Fruit fly (Drosophila melanogaster) whole organism, wandering third instar larva: ENCODE results near the gene unc-13-4A.

Source experiments
- Abd-B ChIP-seq: fragments of >200 bp; optimal IDR thresholded peaks from 2 replicates; lab custom pipeline; 2017; ENCODE audit warnings: missing biosample characterization, missing genetic modification characterization
- CG9705 ChIP-seq: fragments of 200-800 bp; sonication (Bioruptor generic); optimal IDR thresholded peaks from 2 replicates; lab custom pipeline; 2018; ENCODE audit warnings: missing biosample characterization, mild to moderate bottlenecking, missing genetic modification characterization
- CrebA ChIP-seq: fragments of 200-800 bp; sonication (Bioruptor generic); optimal IDR thresholded peaks from 2 replicates; lab custom pipeline; 2016; ENCODE audit warnings: missing biosample characterization, mild to moderate bottlenecking, missing genetic modification characterization, borderline replicate concordance
- Dfd ChIP-seq: fragments of >200 bp; optimal IDR thresholded peaks from 2 replicates; lab custom pipeline; 2017; ENCODE audit warnings: missing biosample characterization, missing genetic modification characterization
- Dif ChIP-seq: fragments of 200-275, 200-300 bp; sonication (Bioruptor generic); optimal IDR thresholded peaks from 2 replicates; lab custom pipeline; 2018; ENCODE audit warnings: missing biosample characterization, missing genetic modification characterization; ENCODE audit not compliant: partially characterized antibody
- Hr78 ChIP-seq: fragments of >200 bp; optimal IDR thresholded peaks from 2 replicates; lab custom pipeline; 2017; ENCODE audit warnings: missing biosample characterization, missing genetic modification characterization
- Hr83 ChIP-seq: fragments of 200-300 bp; sonication (Bioruptor generic); optimal IDR thresholded peaks from 2 replicates; lab custom pipeline; 2016; ENCODE audit warnings: missing biosample characterization, mild to moderate bottlenecking, missing genetic modification characterization, moderate library complexity; ENCODE audit not compliant: poor library complexity, severe bottlenecking
- Myc ChIP-seq: fragments of >200 bp; optimal IDR thresholded peaks from 2 replicates; lab custom pipeline; 2017
- N ChIP-seq: fragments of >200 bp; optimal IDR thresholded peaks from 2 replicates; lab custom pipeline; 2018; ENCODE audit warnings: missing biosample characterization, missing external identifiers, missing genetic modification characterization
- Rel ChIP-seq, 2 experiments: fragments of 200-800 bp; sonication (Bioruptor generic) in 1 of 2; optimal IDR thresholded peaks; 2 replicates in 1 of 2; 3 replicates in 1 of 2; lab custom pipeline; 2016 to 2019; ENCODE audit warnings: mild to moderate bottlenecking in 2 of 2, missing biosample characterization in 2 of 2, missing genetic modification characterization in 2 of 2, moderate library complexity in 1 of 2
- Sp1 ChIP-seq: fragments of 200-800 bp; sonication (Bioruptor generic); optimal IDR thresholded peaks from 3 replicates; lab custom pipeline; 2019; ENCODE audit warnings: missing biosample characterization, mild to moderate bottlenecking, missing genetic modification characterization, moderate library complexity
- Vsx2 ChIP-seq: fragments of 200-300, 225-300 bp; sonication (Bioruptor generic); optimal IDR thresholded peaks from 2 replicates; lab custom pipeline; 2018; ENCODE audit warnings: missing biosample characterization, missing genetic modification characterization; ENCODE audit not compliant: partially characterized antibody
- br ChIP-seq: fragments of 200-800 bp; sonication (Bioruptor generic); optimal IDR thresholded peaks from 2 replicates; lab custom pipeline; 2016; ENCODE audit warnings: missing biosample characterization, missing genetic modification characterization
- brk ChIP-seq: fragments of 200-800 bp; sonication (Bioruptor generic); optimal IDR thresholded peaks from 2 replicates; lab custom pipeline; 2016; ENCODE audit warnings: missing biosample characterization, mild to moderate bottlenecking, missing genetic modification characterization
- dl ChIP-seq, 2 experiments: fragments of 175-275, 200-275 bp in 1 of 2; fragments of 200-275 bp in 1 of 2; sonication (Bioruptor generic); optimal IDR thresholded peaks; lab custom pipeline; 2018; ENCODE audit warnings: mild to moderate bottlenecking in 2 of 2, missing biosample characterization in 2 of 2, missing genetic modification characterization in 2 of 2, moderate library complexity in 2 of 2; ENCODE audit not compliant: partially characterized antibody in 2 of 2, insufficient read depth in 1 of 2
- dsf ChIP-seq: sonication (Bioruptor generic); optimal IDR thresholded peaks from 2 replicates; lab custom pipeline; 2016; ENCODE audit warnings: missing biosample characterization, missing genetic modification characterization, borderline replicate concordance
- ey ChIP-seq: fragments of 200-800 bp; sonication (Bioruptor generic); optimal IDR thresholded peaks from 2 replicates; lab custom pipeline; 2016; ENCODE audit warnings: missing biosample characterization, missing genetic modification characterization
- foxo ChIP-seq, 2 experiments: fragments of 200-800 bp; sonication (Bioruptor generic); optimal IDR thresholded peaks; 2 replicates in 1 of 2; 3 replicates in 1 of 2; lab custom pipeline; 2016 to 2017; ENCODE audit warnings: missing biosample characterization in 2 of 2, missing genetic modification characterization in 2 of 2
- fru ChIP-seq: fragments of 200-800 bp; sonication (Bioruptor generic); optimal IDR thresholded peaks from 3 replicates; lab custom pipeline; 2016; ENCODE audit warnings: missing biosample characterization, mild to moderate bottlenecking, missing genetic modification characterization
- h ChIP-seq: fragments of 200-800 bp; sonication (Bioruptor generic); optimal IDR thresholded peaks from 3 replicates; lab custom pipeline; 2016; ENCODE audit warnings: missing biosample characterization, mild to moderate bottlenecking, missing genetic modification characterization
- jim ChIP-seq: fragments of 175-275, 200-325 bp; sonication (Bioruptor generic); optimal IDR thresholded peaks from 2 replicates; lab custom pipeline; 2016; ENCODE audit warnings: missing biosample characterization, mild to moderate bottlenecking, missing genetic modification characterization
- pan ChIP-seq: fragments of >200 bp; optimal IDR thresholded peaks from 2 replicates; lab custom pipeline; 2017
- psq ChIP-seq: fragments of 200-800 bp; sonication (Bioruptor generic); optimal IDR thresholded peaks from 3 replicates; lab custom pipeline; 2017; ENCODE audit warnings: missing biosample characterization, mild to moderate bottlenecking, missing genetic modification characterization, moderate library complexity
- rgr ChIP-seq: fragments of 200-800 bp; sonication (Bioruptor generic); optimal IDR thresholded peaks from 3 replicates; lab custom pipeline; 2016; ENCODE audit warnings: missing biosample characterization, mild to moderate bottlenecking, missing genetic modification characterization
- sage ChIP-seq: fragments of 200-800 bp; sonication (Bioruptor generic); optimal IDR thresholded peaks from 2 replicates; lab custom pipeline; 2016; ENCODE audit warnings: missing biosample characterization, mild to moderate bottlenecking, missing genetic modification characterization
- sv ChIP-seq: fragments of 200-800 bp; sonication (Bioruptor generic); optimal IDR thresholded peaks from 3 replicates; lab custom pipeline; 2016; ENCODE audit warnings: missing biosample characterization, missing genetic modification characterization
- tai ChIP-seq: sonication (Bioruptor generic); optimal IDR thresholded peaks from 2 replicates; lab custom pipeline; 2016; ENCODE audit warnings: missing biosample characterization, missing genetic modification characterization
- usp ChIP-seq: fragments of >200 bp; optimal IDR thresholded peaks from 2 replicates; lab custom pipeline; 2017; ENCODE audit warnings: missing biosample characterization, missing genetic modification characterization
- woc ChIP-seq: sonication (Bioruptor generic); optimal IDR thresholded peaks from 2 replicates; lab custom pipeline; 2016; ENCODE audit warnings: missing biosample characterization, mild to moderate bottlenecking, missing genetic modification characterization

unc-13-4A gene

DNA sequence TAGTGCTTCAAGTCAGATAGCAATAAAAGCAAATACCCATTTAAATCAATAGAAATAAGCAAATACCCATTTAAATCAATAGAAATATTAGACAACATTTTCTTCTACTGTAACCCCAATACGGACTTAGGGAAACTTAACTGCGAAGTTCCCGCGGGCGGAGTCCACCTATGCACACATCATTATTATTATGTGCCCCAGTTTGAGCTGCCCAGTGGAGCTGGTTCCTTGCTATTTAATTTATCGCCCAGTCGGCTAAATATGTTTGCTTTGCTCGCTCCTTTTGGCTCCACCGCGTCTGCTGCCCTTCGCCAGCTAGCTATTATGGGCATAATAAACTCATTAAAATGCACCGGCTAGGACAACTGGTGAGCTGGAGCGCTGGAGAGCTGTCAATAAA lies 12.0 kb downstream of the unc-13-4A start:
- TF ChIP-seq fru: no peak
- TF ChIP-seq Sp1 (GFP tag; lab: Kevin White, UChicago): no peak
- no peak for TF ChIP-seq sv (GFP tag; lab: Kevin White, UChicago)
- no peak for TF ChIP-seq Hr83 (GFP tag; lab: Kevin White, UChicago)
- no peak for TF ChIP-seq sage (GFP tag; lab: Kevin White, UChicago)
- no peak for TF ChIP-seq Abd-B (GFP tag; lab: Kevin White, UChicago)
- TF ChIP-seq jim (GFP tag; lab: Kevin White, UChicago): no peak
- no peak for TF ChIP-seq Dif
- TF ChIP-seq dsf (GFP tag; lab: Kevin White, UChicago): no peak
- TF ChIP-seq Myc (lab: Kevin White, UChicago): no peak
- no peak for TF ChIP-seq br (GFP tag; lab: Kevin White, UChicago)
- no peak for TF ChIP-seq Hr78 (GFP tag; lab: Kevin White, UChicago)
- TF ChIP-seq ey (GFP tag; lab: Kevin White, UChicago): no peak

DNA sequence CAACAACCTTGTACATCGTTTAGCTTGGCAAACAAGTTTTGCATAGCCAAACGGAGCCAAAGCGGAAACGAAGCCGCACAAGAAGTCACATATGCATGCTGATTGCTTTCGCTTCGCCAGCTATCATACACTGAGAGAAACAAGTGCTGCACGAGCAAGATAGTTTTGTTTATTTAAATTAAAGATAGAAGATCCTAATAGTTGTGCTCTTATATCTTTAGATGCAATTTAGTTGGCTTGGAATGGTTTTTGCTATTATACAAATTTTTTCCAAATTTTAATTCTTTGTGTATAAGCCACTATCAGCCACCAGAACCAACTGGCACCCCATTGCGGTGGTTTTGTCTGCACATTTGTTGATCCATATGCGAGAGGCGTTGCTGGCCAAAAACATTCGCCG lies 29.2 kb downstream of the unc-13-4A start:
- TF ChIP-seq brk (no peak), pan (lab: Kevin White, UChicago) (no peak), Rel (GFP tag; optimal IDR thresholded peaks at IDR 0.05; lab: Kevin White, UChicago) (no peak), Rel (tag; optimal IDR thresholded peaks at IDR 0.05; lab: Kevin White, UChicago) (no peak), psq (no peak), fru (no peak), tai (no peak), Hr83 (GFP tag; lab: Kevin White, UChicago) (no peak), sv (GFP tag; lab: Kevin White, UChicago) (no peak), jim (GFP tag; lab: Kevin White, UChicago) (no peak), ey (GFP tag; lab: Kevin White, UChicago) (no peak), CrebA (GFP tag; lab: Kevin White, UChicago) (no peak), dl (GFP tag; optimal IDR thresholded peaks at IDR 0.05; lab: Kevin White, UChicago; ENCODE audit: insufficient read depth in 1 of 2, partially characterized antibody in 2 of 2) (no peak), dsf (GFP tag; lab: Kevin White, UChicago) (no peak)

DNA sequence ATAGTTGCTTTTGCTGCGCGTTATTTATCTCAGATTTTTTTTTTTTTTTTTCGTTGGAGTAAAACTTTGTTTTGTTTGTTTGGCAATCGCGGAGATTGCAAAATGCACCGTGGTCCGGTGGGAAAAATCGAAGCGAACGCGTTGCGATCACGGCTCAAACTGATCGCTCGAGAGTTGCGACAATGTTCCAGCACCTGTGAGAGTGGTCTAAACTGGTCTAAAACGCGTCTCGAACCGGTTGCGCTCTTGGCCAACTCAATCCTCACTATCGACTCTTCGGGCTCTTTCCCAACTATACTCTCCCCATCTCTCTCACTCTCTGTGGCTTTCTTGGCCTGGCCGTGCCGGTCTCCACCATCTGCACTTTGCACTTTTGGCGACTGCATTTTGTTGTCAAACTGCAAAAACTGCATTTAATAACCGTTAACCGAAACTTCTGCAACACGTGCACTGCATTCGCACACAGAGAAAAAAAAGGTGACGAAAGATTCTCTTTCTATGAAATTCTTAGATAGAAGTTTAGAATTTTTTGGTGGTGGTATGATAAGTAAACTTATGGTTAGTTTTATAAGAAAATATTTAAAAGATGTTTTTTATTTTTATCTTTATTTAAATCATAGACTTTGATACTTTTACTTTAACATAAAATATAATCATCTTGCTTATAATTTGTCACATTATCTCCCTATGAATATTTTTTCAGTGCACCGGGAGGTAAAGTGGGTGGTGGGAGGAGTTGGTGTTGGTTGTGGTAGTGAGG lies 48.8 kb downstream of the unc-13-4A start, which contains the start of gene CG14830:
Gene CG14830 (minus strand): TSS at position 164 of the 760 bp plus-strand sequence.
- TF ChIP-seq Rel (GFP tag; optimal IDR thresholded peaks at IDR 0.05; lab: Kevin White, UChicago) (no peak), Rel (tag; optimal IDR thresholded peaks at IDR 0.05; lab: Kevin White, UChicago) (no peak), Dif (peak; percentile 90), Hr78 (GFP tag; lab: Kevin White, UChicago) (no peak), brk (no peak), rgr (GFP tag; lab: Kevin White, UChicago) (no peak), sage (GFP tag; lab: Kevin White, UChicago) (no peak), usp (GFP tag; lab: Kevin White, UChicago) (no peak), dl (GFP tag; optimal IDR thresholded peaks at IDR 0.05; lab: Kevin White, UChicago; ENCODE audit: insufficient read depth in 1 of 2, partially characterized antibody in 2 of 2) (peak; percentile 63 to 77), br (GFP tag; lab: Kevin White, UChicago) (no peak), woc (GFP tag; lab: Kevin White, UChicago) (no peak), foxo (GFP tag; optimal IDR thresholded peaks at IDR 0.05; lab: Kevin White, UChicago) (no peak), Hr83 (GFP tag; lab: Kevin White, UChicago) (no peak), jim (GFP tag; lab: Kevin White, UChicago) (peak; percentile 61), h (no peak), Dfd (GFP tag; lab: Kevin White, UChicago) (no peak), ey (GFP tag; lab: Kevin White, UChicago) (no peak), Vsx2 (peak; percentile 81), fru (peak; percentile 3)
- TF ChIP-seq, all 38 proteins: peak for 5

DNA sequence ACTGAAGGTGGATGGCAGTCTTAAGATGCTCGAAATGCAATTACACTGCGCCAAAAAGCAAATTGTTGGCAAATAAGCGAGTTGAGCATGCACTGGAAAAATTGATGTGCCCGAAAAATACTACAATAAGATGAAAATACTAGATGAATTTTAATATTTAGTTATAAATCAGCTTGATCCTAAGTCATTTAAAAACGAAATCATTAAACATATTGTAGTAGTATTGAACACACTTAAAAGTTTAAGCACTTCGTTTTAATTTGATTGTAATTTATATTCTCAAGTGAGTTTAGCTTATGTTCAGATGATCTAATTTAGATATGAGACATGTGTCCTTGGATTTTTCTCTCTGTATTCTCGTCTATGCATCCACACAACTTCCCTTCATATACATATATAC lies 50.2 kb downstream of the unc-13-4A start:
- peak; percentile 31 for TF ChIP-seq h
- TF ChIP-seq N (GFP tag; lab: Kevin White, UChicago): no peak
- TF ChIP-seq CG9705 (GFP tag; lab: Kevin White, UChicago): no peak
